Worm (Caenorhabditis elegans) whole organism, L4 larva: ENCODE results near the gene srn-1.

Experiments
- F10B5.3 ChIP-seq: sonication (generic microtip); optimal IDR thresholded peaks from 2 replicates; lab custom pipeline; 2016; ENCODE audit warnings: mild to moderate bottlenecking, missing genetic modification characterization, missing compliant biosample characterization
- T26A8.4 ChIP-seq: fragments of 200-800 bp; sonication (Bioruptor generic); IDR thresholded peaks from 2 replicates; pipeline ENCODE4 v1.3.6; 2022; ENCODE audit warnings: missing genetic modification characterization, missing compliant biosample characterization
- Y48G9A.11 ChIP-seq: fragments of 200-800 bp; sonication (Bioruptor generic); IDR thresholded peaks from 2 replicates; pipeline ENCODE4 v1.3.6; 2022; ENCODE audit warnings: missing genetic modification reagents, missing genetic modification characterization, missing compliant biosample characterization
- Y75B8A.6 ChIP-seq: fragments of 200-800 bp; sonication (Bioruptor generic); IDR thresholded peaks from 2 replicates; pipeline ENCODE4 v1.3.6; 2022; ENCODE audit warnings: missing genetic modification reagents, missing genetic modification characterization, missing compliant biosample characterization
- ZK546.5 ChIP-seq, 2 experiments: sonication (generic microtip); optimal IDR thresholded peaks; 2 replicates each; lab custom pipeline; 2017; ENCODE audit warnings: missing biosample characterization in 2 of 2, missing genetic modification characterization in 2 of 2
- ceh-28 ChIP-seq: fragments of 150-350 bp; optimal IDR thresholded peaks from 2 replicates; lab custom pipeline; 2014; ENCODE audit warnings: missing biosample characterization, missing genetic modification reagents, missing genetic modification characterization
- ctbp-1 ChIP-seq: fragments of 200-800 bp; sonication (Bioruptor generic); IDR thresholded peaks from 2 replicates; pipeline ENCODE4 v1.3.6; 2022; ENCODE audit warnings: missing genetic modification reagents, missing genetic modification characterization, missing compliant biosample characterization
- daf-16 ChIP-seq, 3 experiments: sonication (generic microtip); optimal IDR thresholded peaks; 2 replicates each; lab custom pipeline; 2016 to 2017; ENCODE audit warnings: missing genetic modification characterization in 3 of 3, missing genetic modification reagents in 3 of 3, mild to moderate bottlenecking in 2 of 3, missing compliant biosample characterization in 2 of 3, missing biosample characterization in 1 of 3, moderate library complexity in 1 of 3
- dmd-6 ChIP-seq: fragments of 200-800 bp; sonication (Bioruptor generic); IDR thresholded peaks from 2 replicates; pipeline ENCODE4 v1.3.6; 2022; ENCODE audit warnings: missing genetic modification reagents, missing genetic modification characterization, missing compliant biosample characterization
- dmd-9 ChIP-seq: fragments of 200-800 bp; sonication (Bioruptor generic); IDR thresholded peaks from 2 replicates; pipeline ENCODE4 v1.3.6; 2022; ENCODE audit warnings: missing genetic modification reagents, missing genetic modification characterization, missing compliant biosample characterization
- dpl-1 ChIP-seq: fragments of 150-350 bp; optimal IDR thresholded peaks from 2 replicates; lab custom pipeline; 2014; ENCODE audit warnings: missing biosample characterization, missing genetic modification reagents, missing genetic modification characterization
- dve-1 ChIP-seq: sonication (generic microtip); optimal IDR thresholded peaks from 2 replicates; lab custom pipeline; 2017; ENCODE audit warnings: antibody characterized with exemption, mild to moderate bottlenecking, missing genetic modification characterization, missing compliant biosample characterization; ENCODE audit not compliant: insufficient read depth
- egl-27 ChIP-seq: sonication (generic microtip); optimal IDR thresholded peaks from 3 replicates; lab custom pipeline; 2017; ENCODE audit warnings: missing biosample characterization, missing genetic modification reagents, missing genetic modification characterization
- fkh-10 ChIP-seq: fragments of 150-350 bp; optimal IDR thresholded peaks from 2 replicates; lab custom pipeline; 2014; ENCODE audit warnings: missing biosample characterization, missing genetic modification reagents, missing genetic modification characterization
- hif-1 ChIP-seq, 2 experiments: sonication (generic microtip); optimal IDR thresholded peaks; 2 replicates each; lab custom pipeline; 2016 to 2017; ENCODE audit warnings: missing compliant biosample characterization in 2 of 2, missing genetic modification characterization in 2 of 2, missing genetic modification reagents in 2 of 2, missing genotype in 2 of 2, mild to moderate bottlenecking in 1 of 2
- hlh-11 ChIP-seq: fragments of 200-800 bp; sonication (Bioruptor generic); optimal IDR thresholded peaks from 2 replicates; lab custom pipeline; 2018; ENCODE audit warnings: mild to moderate bottlenecking, missing genetic modification characterization, missing compliant biosample characterization
- hlh-30 ChIP-seq: sonication (generic microtip); optimal IDR thresholded peaks from 2 replicates; lab custom pipeline; 2017; ENCODE audit warnings: antibody characterized with exemption, mild to moderate bottlenecking, missing genetic modification characterization, missing compliant biosample characterization; ENCODE audit not compliant: insufficient read depth
- jun-1 ChIP-seq: fragments of 150-350 bp; optimal IDR thresholded peaks from 2 replicates; lab custom pipeline; 2014; ENCODE audit warnings: missing biosample characterization, missing genetic modification reagents, missing genetic modification characterization
- lin-15B ChIP-seq: fragments of 150-350 bp; sonication (generic microtip); optimal IDR thresholded peaks from 3 replicates; lab custom pipeline; 2014; ENCODE audit warnings: missing biosample characterization, missing genetic modification characterization
- lsy-2 ChIP-seq, 2 experiments: fragments of 150-350 bp in 1 of 2; sonication (generic microtip) in 1 of 2; optimal IDR thresholded peaks; 2 replicates each; lab custom pipeline; 2014 to 2017; ENCODE audit warnings: missing biosample characterization in 2 of 2, missing genetic modification characterization in 2 of 2
- mdl-1 ChIP-seq, 2 experiments: fragments of 150-350 bp in 1 of 2; sonication (generic microtip) in 1 of 2; optimal IDR thresholded peaks; 2 replicates each; lab custom pipeline; 2014 to 2017; ENCODE audit warnings: missing biosample characterization in 2 of 2, missing genetic modification characterization in 2 of 2
- mdt-29 ChIP-seq: fragments of 200-800 bp; sonication (Bioruptor generic); IDR thresholded peaks from 2 replicates; pipeline ENCODE4 v1.3.6; 2022; ENCODE audit warnings: missing genetic modification reagents, missing genetic modification characterization, missing compliant biosample characterization
- mep-1 ChIP-seq: fragments of 150-350 bp; sonication (generic microtip); optimal IDR thresholded peaks from 3 replicates; lab custom pipeline; 2014; ENCODE audit warnings: missing biosample characterization, missing genetic modification characterization
- mes-2 ChIP-seq: sonication (generic microtip); optimal IDR thresholded peaks from 2 replicates; lab custom pipeline; 2016; ENCODE audit warnings: missing genotype, mild to moderate bottlenecking, missing genetic modification characterization, missing compliant biosample characterization; ENCODE audit not compliant: poor library complexity, severe bottlenecking
- mxl-2 ChIP-seq: fragments of 200-800 bp; sonication (Bioruptor generic); conservative IDR thresholded peaks from 2 replicates; pipeline ENCODE4 v1.3.6; 2022; ENCODE audit warnings: missing genetic modification reagents, missing genetic modification characterization, missing compliant biosample characterization
- mxl-3 ChIP-seq: fragments of 200-800 bp; sonication (Bioruptor generic); optimal IDR thresholded peaks from 2 replicates; lab custom pipeline; 2018; ENCODE audit warnings: mild to moderate bottlenecking, missing genetic modification characterization, missing compliant biosample characterization
- nhr-102 ChIP-seq: sonication (generic microtip); optimal IDR thresholded peaks from 2 replicates; lab custom pipeline; 2016; ENCODE audit warnings: mild to moderate bottlenecking, missing genetic modification characterization, moderate library complexity, missing compliant biosample characterization
- nhr-11 ChIP-seq: fragments of 150-350 bp; optimal IDR thresholded peaks from 2 replicates; lab custom pipeline; 2014; ENCODE audit warnings: missing biosample characterization, missing genetic modification characterization
- nhr-111 ChIP-seq: fragments of 200-800 bp; sonication (Bioruptor generic); optimal IDR thresholded peaks from 2 replicates; lab custom pipeline; 2018; ENCODE audit warnings: mild to moderate bottlenecking, missing genetic modification characterization, missing compliant biosample characterization
- nhr-237 ChIP-seq: sonication (generic microtip); optimal IDR thresholded peaks from 2 replicates; lab custom pipeline; 2017; ENCODE audit warnings: missing biosample characterization, missing genetic modification characterization
- nhr-25 ChIP-seq: sonication (generic microtip); optimal IDR thresholded peaks from 2 replicates; lab custom pipeline; 2017; ENCODE audit warnings: missing genetic modification characterization, mild to moderate bottlenecking, missing compliant biosample characterization, antibody characterized with exemption, moderate library complexity, borderline replicate concordance; ENCODE audit not compliant: insufficient read depth
- nhr-28 ChIP-seq: fragments of 150-350 bp; optimal IDR thresholded peaks from 2 replicates; lab custom pipeline; 2014; ENCODE audit warnings: missing biosample characterization, missing genetic modification characterization
- nhr-42 ChIP-seq: fragments of 200-800 bp; sonication (Bioruptor generic); IDR thresholded peaks from 2 replicates; pipeline ENCODE4 v1.3.6; 2022; ENCODE audit warnings: missing genetic modification characterization, missing compliant biosample characterization
- nhr-48 ChIP-seq: sonication (generic microtip); optimal IDR thresholded peaks from 2 replicates; lab custom pipeline; 2016; ENCODE audit warnings: mild to moderate bottlenecking, missing genetic modification characterization, missing compliant biosample characterization
- php-3 ChIP-seq: fragments of 200-800 bp; sonication (Bioruptor generic); IDR thresholded peaks from 2 replicates; pipeline ENCODE4 v1.3.6; 2022; ENCODE audit warnings: missing genetic modification reagents, missing genetic modification characterization, missing compliant biosample characterization
- saeg-2 ChIP-seq: fragments of 200-800 bp; sonication (Bioruptor generic); IDR thresholded peaks from 2 replicates; pipeline ENCODE4 v1.3.6; 2022; ENCODE audit warnings: missing genetic modification reagents, missing genetic modification characterization, missing compliant biosample characterization
- set-16 ChIP-seq: fragments of 200-800 bp; sonication (Bioruptor generic); IDR thresholded peaks from 2 replicates; pipeline ENCODE4 v1.3.6; 2022; ENCODE audit warnings: missing genetic modification reagents, missing genetic modification characterization, missing compliant biosample characterization
- tra-1 ChIP-seq: fragments of 200-800 bp; sonication (Bioruptor generic); IDR thresholded peaks from 2 replicates; pipeline ENCODE4 v1.3.6; 2022; ENCODE audit warnings: missing genetic modification reagents, missing genetic modification characterization, missing compliant biosample characterization
- unc-130 ChIP-seq: sonication (generic microtip); optimal IDR thresholded peaks from 2 replicates; lab custom pipeline; 2016; ENCODE audit warnings: missing genetic modification reagents, missing genetic modification characterization, missing compliant biosample characterization
- unc-62 ChIP-seq, 3 experiments: fragments of 150-350 bp in 1 of 3; sonication (generic microtip); optimal IDR thresholded peaks in 2 of 3; peaks in 1 of 3; 1 replicate in 1 of 3; 2 replicates in 2 of 3; lab custom pipeline; 2014 to 2017; ENCODE audit warnings: missing biosample characterization in 3 of 3, missing genetic modification characterization in 3 of 3, missing genetic modification reagents in 3 of 3, missing genotype in 1 of 3
- zfp-3 ChIP-seq: fragments of 200-800 bp; sonication (Bioruptor generic); conservative IDR thresholded peaks from 2 replicates; pipeline ENCODE4 v1.3.6; 2022; ENCODE audit warnings: missing genetic modification reagents, missing genetic modification characterization, missing compliant biosample characterization
- zip-2 ChIP-seq: fragments of 150-350 bp; optimal IDR thresholded peaks from 2 replicates; lab custom pipeline; 2014; ENCODE audit warnings: missing biosample characterization, missing genetic modification characterization

srn-1 gene

DNA sequence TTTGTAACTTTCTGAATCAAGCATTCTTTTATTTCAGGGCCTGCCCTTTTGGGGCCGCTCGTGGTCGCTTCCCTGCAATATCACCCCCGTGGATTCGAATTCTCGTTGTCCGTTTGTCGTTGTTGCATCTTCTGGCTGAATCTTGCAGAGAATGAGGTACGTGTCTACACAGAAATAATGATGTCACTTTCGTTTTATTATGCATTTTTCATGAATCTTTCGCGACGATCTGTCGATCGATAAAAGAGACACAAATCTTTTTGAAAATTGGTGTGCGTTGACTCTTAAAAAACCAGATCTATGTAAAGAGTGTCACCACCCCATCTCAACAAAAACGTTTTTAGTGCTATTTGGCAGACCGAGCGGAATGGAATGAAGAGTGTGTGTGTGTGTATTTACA lies 37.1 kb downstream of the srn-1 start:
- TF ChIP-seq unc-62 (GFP tag; optimal IDR thresholded peaks at IDR 0.05 in 1 of 2; lab: Kevin White, UChicago) (peak in 1 of 2 experiments; percentile 95), unc-62 (tag; optimal IDR thresholded peaks at IDR 0.05; lab: Kevin White, UChicago) (no peak), nhr-111 (GFP tag; lab: Kevin White, UChicago) (no peak), T26A8.4 (no peak), lin-15B (tag; lab: Kevin White, UChicago) (no peak)

DNA sequence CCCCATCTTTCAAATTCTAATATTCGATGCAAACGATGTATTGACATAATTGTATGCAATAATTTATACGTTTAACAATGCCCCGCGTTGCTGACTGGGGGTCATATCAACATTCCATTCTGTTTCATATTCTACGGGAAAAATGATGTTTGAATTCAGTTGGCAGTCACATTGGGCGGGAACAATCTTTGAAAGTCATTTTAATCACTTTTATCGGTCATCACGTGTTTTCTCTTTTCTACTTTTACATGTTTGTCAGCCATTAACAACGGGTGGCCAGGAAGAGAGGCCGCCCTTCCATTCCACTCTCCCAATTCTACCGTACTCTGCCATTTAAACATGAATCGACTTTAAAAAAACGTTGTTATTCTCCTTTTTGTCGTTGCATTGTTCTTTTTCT lies 37.5 kb downstream of the srn-1 start:
- TF ChIP-seq nhr-28 (tag; lab: Kevin White, UChicago) (peak; percentile 50), mxl-2 (GFP tag; lab: Robert Waterston, UW) (no peak), dmd-6 (GFP tag; lab: Robert Waterston, UW) (peak; percentile 19; the same call in 1 of the 2 replicates), zfp-3 (GFP tag; lab: Robert Waterston, UW) (no peak), ZK546.5 (tag; optimal IDR thresholded peaks at IDR 0.05; lab: Kevin White, UChicago) (no peak), mdl-1 (tag; optimal IDR thresholded peaks at IDR 0.05; lab: Kevin White, UChicago) (peak in 1 of 2 experiments; percentile 16), ctbp-1 (GFP tag; lab: Robert Waterston, UW) (no peak), hlh-30 (peak; percentile 64), Y75B8A.6 (GFP tag; lab: Robert Waterston, UW) (no peak), egl-27 (tag; lab: Kevin White, UChicago) (no peak), hlh-11 (peak; percentile 42), lsy-2 (tag; optimal IDR thresholded peaks at IDR 0.05; lab: Kevin White, UChicago) (no peak), unc-62 (GFP tag; optimal IDR thresholded peaks at IDR 0.05 in 1 of 2; lab: Kevin White, UChicago) (no peak), unc-62 (tag; optimal IDR thresholded peaks at IDR 0.05; lab: Kevin White, UChicago) (no peak), daf-16 (GFP tag; optimal IDR thresholded peaks at IDR 0.05; lab: Kevin White, UChicago) (no peak), daf-16 (tag; optimal IDR thresholded peaks at IDR 0.05; lab: Kevin White, UChicago) (peak; percentile 53), dve-1 (tag; lab: Kevin White, UChicago) (peak; percentile 10), ceh-28 (tag; lab: Kevin White, UChicago) (no peak), set-16 (GFP tag; lab: Robert Waterston, UW) (no peak), nhr-48 (tag; lab: Kevin White, UChicago) (peak; percentile 8)

DNA sequence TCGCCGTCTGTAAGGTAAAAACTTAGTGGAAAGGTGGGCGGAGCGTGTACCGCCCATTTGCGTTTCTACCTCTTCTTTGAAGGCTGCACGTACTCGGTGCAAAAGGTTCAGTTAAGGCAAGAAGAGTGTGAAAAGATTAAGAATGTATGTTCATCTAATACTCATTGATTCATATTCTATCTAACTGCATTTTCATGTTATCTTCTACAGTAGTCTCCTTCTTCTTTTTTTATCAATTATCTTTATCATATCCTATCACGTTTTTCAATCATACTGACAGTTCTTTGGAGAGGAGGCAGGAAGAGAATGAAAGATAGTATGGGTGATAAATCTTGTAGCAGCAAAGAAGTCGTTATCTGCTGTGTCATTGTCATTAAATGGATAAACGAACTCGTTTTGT lies 38.8 kb downstream of the srn-1 start:
- TF ChIP-seq Y75B8A.6 (GFP tag; lab: Robert Waterston, UW), result no peak
- TF ChIP-seq F10B5.3 (tag; lab: Kevin White, UChicago), result no peak
- TF ChIP-seq fkh-10 (GFP tag; lab: Kevin White, UChicago), result no peak
- no peak for TF ChIP-seq unc-130 (GFP tag; lab: Kevin White, UChicago)
- peak; percentile 4 for TF ChIP-seq nhr-102
- 0 out of 2 replicates have a peak, but pooled peaks have one; percentile 15 for TF ChIP-seq saeg-2 (GFP tag; lab: Robert Waterston, UW)
- peak; percentile 67 for TF ChIP-seq hlh-30
- TF ChIP-seq unc-62 (GFP tag; optimal IDR thresholded peaks at IDR 0.05 in 1 of 2; lab: Kevin White, UChicago), result peak in 1 of 2 experiments; percentile 98
- no peak for TF ChIP-seq unc-62 (tag; optimal IDR thresholded peaks at IDR 0.05; lab: Kevin White, UChicago)
- TF ChIP-seq zip-2 (tag; lab: Kevin White, UChicago), result no peak
- TF ChIP-seq nhr-48 (tag; lab: Kevin White, UChicago), result peak; percentile 99
- no peak for TF ChIP-seq Y48G9A.11 (GFP tag; lab: Robert Waterston, UW)
- TF ChIP-seq nhr-11, result no peak
- no peak for TF ChIP-seq jun-1
- no peak for TF ChIP-seq dmd-9
- peak; percentile 78 for TF ChIP-seq mxl-3 (GFP tag; lab: Kevin White, UChicago)
- TF ChIP-seq hif-1 (tag; optimal IDR thresholded peaks at IDR 0.05; lab: Kevin White, UChicago), result peak; percentile 86 to 97
- peak; percentile 39 for TF ChIP-seq mes-2
- TF ChIP-seq nhr-42 (GFP tag; lab: Robert Waterston, UW), result no peak
- peak; percentile 41; the same call in 1 of the 2 replicates for TF ChIP-seq tra-1 (GFP tag; lab: Robert Waterston, UW)
- TF ChIP-seq hlh-11, result peak; percentile 88
- TF ChIP-seq nhr-237 (tag; lab: Kevin White, UChicago), result no peak
- TF ChIP-seq nhr-28 (tag; lab: Kevin White, UChicago), result peak; percentile 86
- TF ChIP-seq dpl-1 (GFP tag; lab: Kevin White, UChicago), result no peak
- peak; percentile 91 for TF ChIP-seq dve-1 (tag; lab: Kevin White, UChicago)
- no peak for TF ChIP-seq mdt-29 (GFP tag; lab: Robert Waterston, UW)
- peak; percentile 65 for TF ChIP-seq nhr-25 (tag; lab: Kevin White, UChicago)
- peak; percentile 33 for TF ChIP-seq mep-1
- TF ChIP-seq lsy-2 (tag; optimal IDR thresholded peaks at IDR 0.05; lab: Kevin White, UChicago), result peak in 1 of 2 experiments; percentile 75
- TF ChIP-seq mdl-1 (tag; optimal IDR thresholded peaks at IDR 0.05; lab: Kevin White, UChicago), result peak; percentile 31 to 86
- TF ChIP-seq zfp-3 (GFP tag; lab: Robert Waterston, UW), result no peak
- peak; percentile 63; the same call in 1 of the 2 replicates for TF ChIP-seq php-3
- no peak for TF ChIP-seq nhr-111 (GFP tag; lab: Kevin White, UChicago)
